Worm (Caenorhabditis elegans): ENCODE measurements around the gene ZK1240.6.

DNA sequence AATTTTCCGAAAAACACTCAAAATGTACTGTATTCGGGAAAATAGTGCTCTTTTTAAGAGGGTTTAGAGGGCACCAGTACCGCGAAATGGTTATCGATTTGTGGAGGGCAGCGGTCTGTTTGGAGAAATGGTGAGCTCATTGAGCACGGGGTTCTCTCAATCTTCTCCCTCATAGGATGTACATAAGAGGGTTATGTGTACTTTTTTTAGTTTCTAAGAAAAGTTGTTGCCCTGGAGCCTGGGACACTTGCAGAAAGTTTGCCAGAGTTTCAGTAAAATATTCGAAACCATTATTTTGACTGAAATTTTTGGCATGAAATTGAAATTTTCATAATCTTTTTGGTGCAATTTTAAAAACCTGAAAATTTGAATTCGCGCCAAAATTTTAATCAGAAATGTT lies 29.8 kb upstream of the ZK1240.6 start, which contains the start of gene F43C11.10:
- TF ChIP-seq tab-1 (GFP tag; IDR thresholded peaks at IDR 0.05) (no peak), flt-1 (GFP tag; IDR thresholded peaks at IDR 0.05) (no peak), T22C8.4 (GFP tag; IDR thresholded peaks at IDR 0.05) (no peak)
